Worm (Caenorhabditis elegans) whole organism, L1 larva: ENCODE data around the gene Y73B6BL.37.

Experiments
- C16A3.4 ChIP-seq: fragments of 150-350 bp; optimal IDR thresholded peaks from 2 replicates; lab custom pipeline; 2014; ENCODE audit warnings: missing biosample characterization, missing genetic modification characterization
- F16B12.6 ChIP-seq: fragments of 150-350 bp; optimal IDR thresholded peaks from 2 replicates; lab custom pipeline; 2014; ENCODE audit warnings: missing biosample characterization, missing genetic modification characterization
- aha-1 ChIP-seq: fragments of 150-350 bp; optimal IDR thresholded peaks from 2 replicates; lab custom pipeline; 2014; ENCODE audit warnings: missing biosample characterization, missing genetic modification characterization
- alr-1 ChIP-seq: fragments of 200-800 bp; sonication (Bioruptor generic); optimal IDR thresholded peaks from 2 replicates; lab custom pipeline; 2018; ENCODE audit warnings: borderline replicate concordance, mild to moderate bottlenecking, missing genetic modification characterization, missing compliant biosample characterization
- blmp-1 ChIP-seq: fragments of 150-350 bp; optimal IDR thresholded peaks from 2 replicates; lab custom pipeline; 2014; ENCODE audit warnings: missing biosample characterization, missing genetic modification characterization
- ceh-8 ChIP-seq: fragments of 200-800 bp; sonication (Bioruptor generic); optimal IDR thresholded peaks from 2 replicates; lab custom pipeline; 2018; ENCODE audit warnings: mild to moderate bottlenecking, missing genetic modification characterization, moderate library complexity, missing compliant biosample characterization
- ceh-82 ChIP-seq, 3 experiments: fragments of 150-350 bp in 1 of 3; sonication (generic microtip) in 2 of 3; optimal IDR thresholded peaks; 2 replicates each; lab custom pipeline; 2014 to 2017; ENCODE audit warnings: missing biosample characterization in 3 of 3, missing genetic modification characterization in 3 of 3
- ceh-88 ChIP-seq: fragments of 200-800 bp; sonication (Bioruptor generic); IDR thresholded peaks from 2 replicates; pipeline ENCODE4 v1.3.6; 2022; ENCODE audit warnings: missing genetic modification characterization, missing compliant biosample characterization
- ceh-90 ChIP-seq: sonication (generic microtip); optimal IDR thresholded peaks from 2 replicates; lab custom pipeline; 2016; ENCODE audit warnings: missing genetic modification characterization, missing compliant biosample characterization
- dsc-1 ChIP-seq: sonication (generic microtip); optimal IDR thresholded peaks from 2 replicates; lab custom pipeline; 2016; ENCODE audit warnings: mild to moderate bottlenecking, missing genetic modification characterization, missing compliant biosample characterization
- efl-1 ChIP-seq, 4 experiments: fragments of 150-350 bp; optimal IDR thresholded peaks in 3 of 4; peaks in 1 of 4; 1 replicate in 1 of 4; 2 replicates in 3 of 4; lab custom pipeline; 2014; ENCODE audit warnings: missing biosample characterization in 2 of 4, missing genetic modification characterization in 2 of 4, missing genetic modification reagents in 2 of 4
- efl-3 ChIP-seq: fragments of 200-800 bp; sonication (Bioruptor generic); optimal IDR thresholded peaks from 2 replicates; lab custom pipeline; 2018; ENCODE audit warnings: mild to moderate bottlenecking, missing genetic modification characterization, missing compliant biosample characterization
- egl-27 ChIP-seq, 2 experiments: fragments of 150-350 bp in 1 of 2; sonication (generic microtip); optimal IDR thresholded peaks; 3 replicates each; lab custom pipeline; 2017 to 2018; ENCODE audit warnings: missing biosample characterization in 2 of 2, missing genetic modification characterization in 2 of 2, missing genetic modification reagents in 2 of 2
- elt-2 ChIP-seq: sonication (generic microtip); optimal IDR thresholded peaks from 2 replicates; lab custom pipeline; 2016; ENCODE audit warnings: missing genetic modification characterization, mild to moderate bottlenecking, inconsistent platforms, missing compliant biosample characterization, missing genetic modification reagents
- ets-5 ChIP-seq: fragments of 200-800 bp; sonication (Bioruptor generic); IDR thresholded peaks from 2 replicates; pipeline ENCODE4 v1.3.6; 2022; ENCODE audit warnings: missing genetic modification characterization, missing compliant biosample characterization
- fkh-10 ChIP-seq: sonication (generic microtip); optimal IDR thresholded peaks from 2 replicates; lab custom pipeline; 2017; ENCODE audit warnings: missing biosample characterization, missing genetic modification reagents, missing genetic modification characterization
- fkh-4 ChIP-seq: sonication (generic microtip); optimal IDR thresholded peaks from 2 replicates; lab custom pipeline; 2016; ENCODE audit warnings: missing compliant biosample characterization, missing genetic modification characterization, borderline replicate concordance
- fkh-8 ChIP-seq: sonication (generic microtip); optimal IDR thresholded peaks from 2 replicates; lab custom pipeline; 2016; ENCODE audit warnings: mild to moderate bottlenecking, missing genetic modification characterization, missing compliant biosample characterization
- fos-1 ChIP-seq: fragments of 150-350 bp; optimal IDR thresholded peaks from 2 replicates; lab custom pipeline; 2014; ENCODE audit warnings: missing biosample characterization, missing genetic modification characterization
- grh-1 ChIP-seq: fragments of 200-800 bp; sonication (Bioruptor generic); IDR thresholded peaks from 2 replicates; pipeline ENCODE4 v1.3.6; 2022; ENCODE audit warnings: missing genetic modification reagents, missing genetic modification characterization, missing compliant biosample characterization
- hpl-2 ChIP-seq: fragments of 150-350 bp; optimal IDR thresholded peaks from 2 replicates; lab custom pipeline; 2014; ENCODE audit warnings: missing biosample characterization, missing genetic modification reagents, missing genetic modification characterization
- irx-1 ChIP-seq: sonication (generic microtip); optimal IDR thresholded peaks from 2 replicates; lab custom pipeline; 2016; ENCODE audit warnings: missing genetic modification characterization, missing compliant biosample characterization
- jun-1 ChIP-seq: fragments of 150-350 bp; optimal IDR thresholded peaks from 2 replicates; lab custom pipeline; 2014; ENCODE audit warnings: missing biosample characterization, missing genetic modification reagents, missing genetic modification characterization
- lin-14 ChIP-seq: fragments of 200-800 bp; sonication (Bioruptor generic); optimal IDR thresholded peaks from 2 replicates; lab custom pipeline; 2018; ENCODE audit warnings: mild to moderate bottlenecking, missing genetic modification characterization, moderate library complexity, missing compliant biosample characterization
- lin-35 ChIP-seq, 2 experiments: fragments of 150-350 bp; optimal IDR thresholded peaks; 2 replicates each; lab custom pipeline; 2014; ENCODE audit warnings: missing biosample characterization in 2 of 2, missing genetic modification characterization in 2 of 2, missing genetic modification reagents in 2 of 2
- lin-39 ChIP-seq: fragments of 150-350 bp; optimal IDR thresholded peaks from 2 replicates; lab custom pipeline; 2014; ENCODE audit warnings: missing biosample characterization, missing genetic modification reagents, missing genetic modification characterization
- lir-3 ChIP-seq: sonication (generic microtip); optimal IDR thresholded peaks from 2 replicates; lab custom pipeline; 2016; ENCODE audit warnings: mild to moderate bottlenecking, missing genetic modification characterization, moderate library complexity, missing compliant biosample characterization; ENCODE audit not compliant: poor library complexity
- lsy-2 ChIP-seq, 2 experiments: fragments of 150-350 bp; optimal IDR thresholded peaks; 2 replicates each; lab custom pipeline; 2014; ENCODE audit warnings: missing biosample characterization in 2 of 2, missing genetic modification characterization in 2 of 2
- mdl-1 ChIP-seq, 2 experiments: fragments of 150-350 bp; optimal IDR thresholded peaks; 2 replicates each; lab custom pipeline; 2014 to 2017; ENCODE audit warnings: missing biosample characterization in 2 of 2, missing genetic modification characterization in 2 of 2, inconsistent platforms in 1 of 2
- mef-2 ChIP-seq: fragments of 150-350 bp; optimal IDR thresholded peaks from 2 replicates; lab custom pipeline; 2014; ENCODE audit warnings: missing biosample characterization, missing genetic modification characterization
- mep-1 ChIP-seq: fragments of 150-350 bp; optimal IDR thresholded peaks from 2 replicates; lab custom pipeline; 2014; ENCODE audit warnings: missing biosample characterization, missing genetic modification characterization
- nhr-28 ChIP-seq: fragments of 150-350 bp; optimal IDR thresholded peaks from 2 replicates; lab custom pipeline; 2014; ENCODE audit warnings: missing biosample characterization, missing genetic modification characterization
- nhr-71 ChIP-seq: sonication (generic microtip); optimal IDR thresholded peaks from 2 replicates; lab custom pipeline; 2016; ENCODE audit warnings: mild to moderate bottlenecking, missing genetic modification characterization, moderate library complexity, missing compliant biosample characterization
- nhr-77 ChIP-seq: fragments of 150-350 bp; optimal IDR thresholded peaks from 2 replicates; lab custom pipeline; 2014; ENCODE audit warnings: missing biosample characterization, missing genetic modification characterization
- nhr-85 ChIP-seq: sonication (generic microtip); peaks from one replicate; lab custom pipeline; 2016; ENCODE audit warnings: missing genetic modification characterization, inconsistent platforms, missing compliant biosample characterization
- pag-3 ChIP-seq: sonication (generic microtip); optimal IDR thresholded peaks from 2 replicates; lab custom pipeline; 2017; ENCODE audit warnings: missing genetic modification characterization, mild to moderate bottlenecking, missing compliant biosample characterization, antibody characterized with exemption, borderline replicate concordance; ENCODE audit not compliant: insufficient read depth
- pax-3 ChIP-seq: fragments of 200-800 bp; sonication (Bioruptor generic); optimal IDR thresholded peaks from 2 replicates; lab custom pipeline; 2018; ENCODE audit warnings: mild to moderate bottlenecking, missing genetic modification characterization, moderate library complexity, missing compliant biosample characterization
- skn-1 ChIP-seq: fragments of 150-350 bp; optimal IDR thresholded peaks from 2 replicates; lab custom pipeline; 2014; ENCODE audit warnings: missing biosample characterization, missing genetic modification characterization
- snu-23 ChIP-seq: sonication (generic microtip); optimal IDR thresholded peaks from 2 replicates; lab custom pipeline; 2016; ENCODE audit warnings: missing genetic modification characterization, missing compliant biosample characterization
- sup-37 ChIP-seq: fragments of 200-800 bp; sonication (Bioruptor generic); optimal IDR thresholded peaks from 2 replicates; lab custom pipeline; 2018; ENCODE audit warnings: mild to moderate bottlenecking, missing genetic modification characterization, missing compliant biosample characterization
- swsn-7 ChIP-seq: sonication (generic microtip); optimal IDR thresholded peaks from 2 replicates; lab custom pipeline; 2016; ENCODE audit warnings: missing genetic modification characterization, missing compliant biosample characterization
- tbx-2 ChIP-seq: sonication (generic microtip); optimal IDR thresholded peaks from 2 replicates; lab custom pipeline; 2016; ENCODE audit warnings: missing genetic modification characterization, missing compliant biosample characterization
- unc-130 ChIP-seq: fragments of 150-350 bp; optimal IDR thresholded peaks from 2 replicates; lab custom pipeline; 2017; ENCODE audit warnings: missing biosample characterization, missing genetic modification characterization, inconsistent platforms
- unc-62 ChIP-seq: fragments of 150-350 bp; optimal IDR thresholded peaks from 2 replicates; lab custom pipeline; 2014; ENCODE audit warnings: missing biosample characterization, missing genetic modification reagents, missing genetic modification characterization
- unc-98 ChIP-seq: fragments of 200-800 bp; sonication (Bioruptor generic); IDR thresholded peaks from 2 replicates; pipeline ENCODE4 v1.3.6; 2022; ENCODE audit warnings: missing genetic modification characterization, missing compliant biosample characterization
- zag-1 ChIP-seq: fragments of 150-350 bp; optimal IDR thresholded peaks from 2 replicates; lab custom pipeline; 2014; ENCODE audit warnings: missing biosample characterization, missing genetic modification characterization
- ztf-11 ChIP-seq, 2 experiments: sonication (generic microtip); optimal IDR thresholded peaks; 2 replicates each; lab custom pipeline; 2016 to 2017; ENCODE audit warnings: missing genetic modification characterization in 2 of 2, missing biosample characterization in 1 of 2, missing compliant biosample characterization in 1 of 2
- ztf-4 ChIP-seq: fragments of 150-350 bp; optimal IDR thresholded peaks from 2 replicates; lab custom pipeline; 2014; ENCODE audit warnings: missing biosample characterization, missing genetic modification characterization

Y73B6BL.37 gene

ce11 chrIV:6496103-6496502, 9.0 kb downstream of the Y73B6BL.37 start:
- TF ChIP-seq ztf-4 (tag; lab: Kevin White, UChicago) (no peak), nhr-85 (tag; lab: Kevin White, UChicago) (peak; percentile 76), ceh-82 (tag; optimal IDR thresholded peaks at IDR 0.05; lab: Kevin White, UChicago) (no peak), nhr-28 (tag; lab: Kevin White, UChicago) (no peak), C16A3.4 (tag; lab: Kevin White, UChicago) (no peak), mep-1 (peak; percentile 7), lin-14 (GFP tag; lab: Kevin White, UChicago) (peak; percentile 22), unc-98 (GFP tag; lab: Robert Waterston, UW) (no peak), zag-1 (tag; lab: Kevin White, UChicago) (no peak), hpl-2 (no peak), fkh-10 (no peak), pag-3 (no peak), alr-1 (no peak), sup-37 (GFP tag; lab: Kevin White, UChicago) (no peak), aha-1 (tag; lab: Kevin White, UChicago) (no peak), grh-1 (GFP tag; lab: Robert Waterston, UW) (no peak), nhr-71 (tag; lab: Kevin White, UChicago) (no peak), blmp-1 (tag; lab: Kevin White, UChicago) (no peak), fkh-8 (no peak)

- TF ChIP-seq ceh-90: no peak
- no peak for TF ChIP-seq fkh-4 (tag; lab: Kevin White, UChicago)
- no peak for TF ChIP-seq swsn-7 (tag; lab: Kevin White, UChicago)
- TF ChIP-seq ceh-88 (GFP tag; lab: Robert Waterston, UW): no peak
- no peak for TF ChIP-seq elt-2
- no peak for TF ChIP-seq lir-3 (tag; lab: Kevin White, UChicago)
- TF ChIP-seq ceh-82 (tag; optimal IDR thresholded peaks at IDR 0.05; lab: Kevin White, UChicago): no peak
- TF ChIP-seq pag-3: no peak
- no peak for TF ChIP-seq blmp-1 (tag; lab: Kevin White, UChicago)
- no peak for TF ChIP-seq lsy-2 (tag; optimal IDR thresholded peaks at IDR 0.05; lab: Kevin White, UChicago)
- no peak for TF ChIP-seq hpl-2
- no peak for TF ChIP-seq lin-39 (tag; lab: Kevin White, UChicago)
- no peak for TF ChIP-seq mef-2 (tag; lab: Kevin White, UChicago)
- no peak for TF ChIP-seq skn-1 (tag; lab: Kevin White, UChicago)
- no peak for TF ChIP-seq F16B12.6 (tag; lab: Kevin White, UChicago)
- no peak for TF ChIP-seq ceh-8
- TF ChIP-seq nhr-28 (tag; lab: Kevin White, UChicago): no peak
- TF ChIP-seq zag-1 (tag; lab: Kevin White, UChicago): no peak
These were observed 13.3 kb downstream of the Y73B6BL.37 start for ce11 chrIV:6500433-6500832.

- TF ChIP-seq ztf-11 (tag; optimal IDR thresholded peaks at IDR 0.05; lab: Kevin White, UChicago) (no peak), mdl-1 (tag; optimal IDR thresholded peaks at IDR 0.05; lab: Kevin White, UChicago) (peak in 1 of 2 experiments; percentile 62), snu-23 (GFP tag; lab: Kevin White, UChicago) (no peak), efl-3 (GFP tag; lab: Kevin White, UChicago) (no peak), efl-1 (optimal IDR thresholded peaks at IDR 0.05; lab: Kevin White, UChicago) (peak in 1 of 2 experiments; percentile 7), efl-1 (GFP tag; optimal IDR thresholded peaks at IDR 0.05 in 1 of 2; lab: Kevin White, UChicago) (peak in 1 of 2 experiments; percentile 58), lin-39 (tag; lab: Kevin White, UChicago) (no peak), nhr-71 (tag; lab: Kevin White, UChicago) (peak; percentile 51), tbx-2 (tag; lab: Kevin White, UChicago) (peak; percentile 72), unc-62 (GFP tag; lab: Kevin White, UChicago) (no peak), nhr-85 (tag; lab: Kevin White, UChicago) (no peak), fos-1 (tag; lab: Kevin White, UChicago) (no peak), swsn-7 (tag; lab: Kevin White, UChicago) (peak; percentile 20), zag-1 (tag; lab: Kevin White, UChicago) (no peak), egl-27 (tag; optimal IDR thresholded peaks at IDR 0.05; lab: Kevin White, UChicago) (peak in 1 of 2 experiments; percentile 11), nhr-77 (tag; lab: Kevin White, UChicago) (peak; percentile 72), elt-2 (peak; percentile 69), irx-1 (tag; lab: Kevin White, UChicago) (no peak), lin-35 (GFP tag; optimal IDR thresholded peaks at IDR 0.05; lab: Kevin White, UChicago) (peak in 1 of 2 experiments; percentile 66), jun-1 (tag; lab: Kevin White, UChicago) (no peak), pax-3 (no peak), unc-130 (no peak), ets-5 (GFP tag; lab: Robert Waterston, UW) (no peak), lin-14 (GFP tag; lab: Kevin White, UChicago) (peak; percentile 72), dsc-1 (tag; lab: Kevin White, UChicago) (no peak), fkh-8 (no peak), ceh-82 (tag; optimal IDR thresholded peaks at IDR 0.05; lab: Kevin White, UChicago) (no peak), ceh-8 (no peak), lsy-2 (tag; optimal IDR thresholded peaks at IDR 0.05; lab: Kevin White, UChicago) (peak in 1 of 2 experiments; percentile 37)
These were observed 13.7 kb downstream of the Y73B6BL.37 start for ce11 chrIV:6500843-6501242.
